Fruit fly (Drosophila melanogaster) whole organism, embryonic: ENCODE results near the gene al.

Source experiments
- CG10462 ChIP-seq: fragments of 200-800 bp; sonication (Bioruptor generic); optimal IDR thresholded peaks from 2 replicates; lab custom pipeline; 2016; ENCODE audit warnings: missing biosample characterization, missing genetic modification characterization
- CG1233 ChIP-seq: fragments of 200-800 bp; sonication (Bioruptor generic); optimal IDR thresholded peaks from 4 replicates; lab custom pipeline; 2018; ENCODE audit warnings: missing biosample characterization, mild to moderate bottlenecking, missing genetic modification characterization
- CG12769 ChIP-seq: fragments of 200-800 bp; sonication (Bioruptor generic); optimal IDR thresholded peaks from 2 replicates; lab custom pipeline; 2019; ENCODE audit warnings: missing biosample characterization, mild to moderate bottlenecking, missing genetic modification characterization, moderate library complexity
- CG15601 ChIP-seq: fragments of 200-800 bp; sonication (Bioruptor generic); optimal IDR thresholded peaks from 3 replicates; lab custom pipeline; 2019; ENCODE audit warnings: missing biosample characterization, mild to moderate bottlenecking, missing genetic modification characterization, moderate library complexity
- CG17328 ChIP-seq: fragments of 200-800 bp; sonication (Bioruptor generic); IDR thresholded peaks from 2 replicates; pipeline ENCODE4 v1.3.6; 2022; ENCODE audit warnings: missing biosample characterization, missing genetic modification characterization
- CG17912 ChIP-seq: fragments of 200-800 bp; sonication (Bioruptor generic); optimal IDR thresholded peaks from 2 replicates; lab custom pipeline; 2018; ENCODE audit warnings: missing biosample characterization, mild to moderate bottlenecking, missing genetic modification characterization
- CG2712 ChIP-seq: fragments of 200-800 bp; optimal IDR thresholded peaks from 3 replicates; lab custom pipeline; 2019; ENCODE audit warnings: missing biosample characterization, mild to moderate bottlenecking, missing genetic modification characterization, moderate library complexity
- CG2875 ChIP-seq: fragments of 200-800 bp; sonication (Bioruptor generic); optimal IDR thresholded peaks from 2 replicates; lab custom pipeline; 2017; ENCODE audit warnings: missing biosample characterization, mild to moderate bottlenecking, missing genetic modification characterization, missing genetic modification reagents
- CG30020 ChIP-seq: fragments of 200-800 bp; optimal IDR thresholded peaks from 2 replicates; lab custom pipeline; 2019; ENCODE audit warnings: missing biosample characterization, mild to moderate bottlenecking, missing genetic modification characterization, moderate library complexity
- CG32772 ChIP-seq: fragments of 200-800 bp; sonication (Bioruptor generic); IDR thresholded peaks from 2 replicates; pipeline ENCODE4 v1.3.6; 2022; ENCODE audit warnings: missing biosample characterization, missing genetic modification characterization
- CG6272 ChIP-seq: fragments of 200-800 bp; sonication (Bioruptor generic); IDR thresholded peaks from 2 replicates; pipeline ENCODE4 v1.3.6; 2022; ENCODE audit warnings: missing biosample characterization, missing genetic modification characterization
- CG6813 ChIP-seq: fragments of 200-800 bp; sonication (Bioruptor generic); optimal IDR thresholded peaks from 2 replicates; lab custom pipeline; 2017; ENCODE audit warnings: missing biosample characterization, missing genetic modification characterization, mild to moderate bottlenecking, moderate library complexity, missing genetic modification reagents
- CG9876 ChIP-seq: fragments of 200-800 bp; sonication (Bioruptor generic); optimal IDR thresholded peaks from 2 replicates; lab custom pipeline; 2016; ENCODE audit warnings: missing biosample characterization, missing genetic modification characterization
- Gsc ChIP-seq: fragments of 200-800 bp; sonication (Bioruptor generic); IDR thresholded peaks from 2 replicates; pipeline ENCODE4 v1.3.6; 2022; ENCODE audit warnings: missing biosample characterization, missing genetic modification characterization
- H2.0 ChIP-seq: fragments of 200-800 bp; sonication (Bioruptor generic); IDR thresholded peaks from 2 replicates; pipeline ENCODE4 v1.3.6; 2022; ENCODE audit warnings: missing biosample characterization, missing genetic modification characterization
- Hr78 ChIP-seq, 2 experiments: fragments of 200-800 bp in 1 of 2; fragments of >200 bp in 1 of 2; sonication (Bioruptor generic) in 1 of 2; optimal IDR thresholded peaks; 2 replicates each; lab custom pipeline; 2017 to 2019; ENCODE audit warnings: missing biosample characterization in 2 of 2, missing genetic modification characterization in 2 of 2, mild to moderate bottlenecking in 1 of 2, moderate library complexity in 1 of 2
- Kr ChIP-seq: fragments of 200-800 bp; sonication (Bioruptor generic); optimal IDR thresholded peaks from 2 replicates; lab custom pipeline; 2017; ENCODE audit warnings: missing biosample characterization, mild to moderate bottlenecking, missing genetic modification characterization
- NFAT ChIP-seq: fragments of 200-800 bp; sonication (Bioruptor generic); IDR thresholded peaks from 2 replicates; pipeline ENCODE4 v1.3.6; 2022; ENCODE audit warnings: missing biosample characterization, missing genetic modification characterization
- Optix ChIP-seq: fragments of 200-800 bp; sonication (Bioruptor generic); IDR thresholded peaks from 3 replicates; pipeline ENCODE4 v1.3.6; 2022; ENCODE audit warnings: missing biosample characterization, missing genetic modification characterization
- Usf ChIP-seq: fragments of 200-800 bp; sonication (Bioruptor generic); optimal IDR thresholded peaks from 2 replicates; lab custom pipeline; 2017; ENCODE audit warnings: missing genotype, missing biosample characterization, missing genetic modification characterization
- bowl ChIP-seq: fragments of 200-800 bp; sonication (Bioruptor generic); IDR thresholded peaks from 2 replicates; pipeline ENCODE4 v1.3.6; 2022; ENCODE audit warnings: missing biosample characterization, missing genetic modification characterization
- cg ChIP-seq: fragments of 200-800 bp; sonication (Bioruptor generic); optimal IDR thresholded peaks from 3 replicates; lab custom pipeline; 2019; ENCODE audit warnings: missing biosample characterization, mild to moderate bottlenecking, missing genetic modification characterization, moderate library complexity
- corto ChIP-seq: fragments of 200-800 bp; sonication (Bioruptor generic); optimal IDR thresholded peaks from 2 replicates; lab custom pipeline; 2016; ENCODE audit warnings: missing biosample characterization, mild to moderate bottlenecking, missing genetic modification characterization, moderate library complexity
- dpn ChIP-seq, 2 experiments: fragments of 200-800 bp; sonication (Bioruptor generic); optimal IDR thresholded peaks; 3 replicates each; lab custom pipeline; 2016; ENCODE audit warnings: missing biosample characterization in 2 of 2, missing genetic modification characterization in 2 of 2
- exex ChIP-seq: fragments of 200-800 bp; sonication (Bioruptor generic); optimal IDR thresholded peaks from 4 replicates; lab custom pipeline; 2018; ENCODE audit warnings: missing biosample characterization, mild to moderate bottlenecking, missing genetic modification characterization, moderate library complexity
- fd64A ChIP-seq: fragments of 200-800 bp; sonication (Bioruptor generic); optimal IDR thresholded peaks from 3 replicates; lab custom pipeline; 2018; ENCODE audit warnings: missing biosample characterization, mild to moderate bottlenecking, missing genetic modification characterization
- gsb-n ChIP-seq: fragments of 200-800 bp; sonication (Bioruptor generic); optimal IDR thresholded peaks from 3 replicates; lab custom pipeline; 2018; ENCODE audit warnings: missing biosample characterization, mild to moderate bottlenecking, missing genetic modification characterization
- jumu ChIP-seq: fragments of 200-800 bp; sonication (Bioruptor generic); optimal IDR thresholded peaks from 3 replicates; lab custom pipeline; 2016; ENCODE audit warnings: missing biosample characterization, missing genetic modification characterization
- knrl ChIP-seq: fragments of 200-800 bp; sonication (Bioruptor generic); IDR thresholded peaks from 3 replicates; pipeline ENCODE4 v1.3.6; 2022; ENCODE audit warnings: missing biosample characterization, missing genetic modification characterization; ENCODE audit not compliant: partially characterized antibody
- lab ChIP-seq: fragments of 200-800 bp; sonication (Bioruptor generic); optimal IDR thresholded peaks from 3 replicates; lab custom pipeline; 2017; ENCODE audit warnings: missing biosample characterization, missing genetic modification characterization, mild to moderate bottlenecking, moderate library complexity, missing genetic modification reagents
- luna ChIP-seq: fragments of 200-800 bp; sonication (Bioruptor generic); optimal IDR thresholded peaks from 2 replicates; lab custom pipeline; 2016; ENCODE audit warnings: missing biosample characterization, missing genetic modification characterization
- nerfin-1 ChIP-seq: fragments of 200-800 bp; sonication (Bioruptor generic); optimal IDR thresholded peaks from 3 replicates; lab custom pipeline; 2019; ENCODE audit warnings: missing biosample characterization, mild to moderate bottlenecking, missing genetic modification characterization, moderate library complexity
- ro ChIP-seq: fragments of 200-800 bp; sonication (Bioruptor generic); IDR thresholded peaks from 2 replicates; pipeline ENCODE4 v1.3.6; 2022; ENCODE audit warnings: missing biosample characterization, missing genetic modification characterization
- sd ChIP-seq: fragments of 200-800 bp; sonication (Bioruptor generic); optimal IDR thresholded peaks from 3 replicates; lab custom pipeline; 2018; ENCODE audit warnings: missing biosample characterization, mild to moderate bottlenecking, missing genetic modification characterization, moderate library complexity
- sens ChIP-seq: fragments of 200-800 bp; sonication (Bioruptor generic); peaks from one replicate; lab custom pipeline; 2016; ENCODE audit warnings: missing biosample characterization, missing genetic modification characterization
- slou ChIP-seq: fragments of 200-800 bp; sonication (Bioruptor generic); optimal IDR thresholded peaks from 3 replicates; lab custom pipeline; 2016; ENCODE audit warnings: missing biosample characterization, missing genetic modification characterization
- twi ChIP-seq: fragments of 200-800 bp; optimal IDR thresholded peaks from 2 replicates; lab custom pipeline; 2019; ENCODE audit warnings: missing biosample characterization, mild to moderate bottlenecking, missing genetic modification characterization, moderate library complexity
- usp ChIP-seq: fragments of >200 bp; optimal IDR thresholded peaks from 2 replicates; lab custom pipeline; 2017; ENCODE audit warnings: missing biosample characterization, missing genetic modification characterization
- wdn ChIP-seq: fragments of 200-800 bp; sonication (Bioruptor generic); IDR thresholded peaks from 2 replicates; pipeline ENCODE4 v1.3.6; 2022; ENCODE audit warnings: missing biosample characterization, missing genetic modification characterization

al gene

DNA sequence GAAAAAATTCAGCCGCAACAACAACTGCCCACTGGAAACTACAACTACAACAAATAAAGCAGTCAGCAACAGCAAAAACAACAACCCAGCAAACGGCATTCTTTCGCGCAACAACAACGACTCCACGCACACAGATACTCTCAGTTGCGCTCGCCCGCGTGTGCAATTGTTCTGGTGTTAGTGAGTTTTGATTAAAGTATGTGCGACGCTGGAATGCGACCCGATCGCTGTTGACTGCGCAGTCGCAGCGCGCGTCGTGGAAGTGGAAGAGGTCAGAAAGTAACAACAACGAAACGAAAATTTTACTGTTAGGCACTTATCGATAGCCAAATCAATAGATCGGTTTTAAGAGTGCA lies 53.7 kb downstream of the al start (continued):
- no peak for TF ChIP-seq CG17912 (GFP tag; lab: Kevin White, UChicago)
- TF ChIP-seq CG12769 (tag; lab: Kevin White, UChicago) = no peak
- TF ChIP-seq sd (tag; lab: Kevin White, UChicago) = peak; percentile 100
- no peak for TF ChIP-seq CG6813 (GFP tag; lab: Kevin White, UChicago)
- peak; percentile 86 for TF ChIP-seq cg (GFP tag; lab: Kevin White, UChicago)
- TF ChIP-seq lab (GFP tag; lab: Kevin White, UChicago) = no peak
- no peak for TF ChIP-seq NFAT (GFP tag; lab: Robert Waterston, UW)
- no peak for TF ChIP-seq CG17328 (GFP tag; lab: Robert Waterston, UW)
- no peak for TF ChIP-seq corto (GFP tag; lab: Kevin White, UChicago)
- no peak for TF ChIP-seq ro (GFP tag; lab: Robert Waterston, UW)
- no peak for TF ChIP-seq jumu (GFP tag; lab: Kevin White, UChicago)
- no peak for TF ChIP-seq CG15601 (tag; lab: Kevin White, UChicago)
- no peak for TF ChIP-seq CG9876 (GFP tag; lab: Kevin White, UChicago)
- no peak for TF ChIP-seq twi (tag; lab: Kevin White, UChicago)
- no peak for TF ChIP-seq CG32772 (GFP tag; lab: Robert Waterston, UW)
- no peak for TF ChIP-seq H2.0 (GFP tag; lab: Robert Waterston, UW)
- no peak for TF ChIP-seq knrl (GFP tag; lab: Robert Waterston, UW)
- TF ChIP-seq CG10462 = no peak
- no peak for TF ChIP-seq dpn (GFP tag; optimal IDR thresholded peaks at IDR 0.05; lab: Kevin White, UChicago)
- TF ChIP-seq Usf (GFP tag; lab: Kevin White, UChicago) = no peak
- TF ChIP-seq Hr78 (GFP tag; optimal IDR thresholded peaks at IDR 0.05; lab: Kevin White, UChicago) = peak in 1 of 2 experiments; percentile 98
- peak; percentile 66 for TF ChIP-seq nerfin-1 (tag; lab: Kevin White, UChicago)
- TF ChIP-seq Optix = no peak
- TF ChIP-seq CG2712 (tag; lab: Kevin White, UChicago) = no peak
- no peak for TF ChIP-seq bowl (GFP tag; lab: Robert Waterston, UW)
- no peak for TF ChIP-seq gsb-n
- TF ChIP-seq CG6272 (GFP tag; lab: Robert Waterston, UW) = no peak
- no peak for TF ChIP-seq Gsc

DNA sequence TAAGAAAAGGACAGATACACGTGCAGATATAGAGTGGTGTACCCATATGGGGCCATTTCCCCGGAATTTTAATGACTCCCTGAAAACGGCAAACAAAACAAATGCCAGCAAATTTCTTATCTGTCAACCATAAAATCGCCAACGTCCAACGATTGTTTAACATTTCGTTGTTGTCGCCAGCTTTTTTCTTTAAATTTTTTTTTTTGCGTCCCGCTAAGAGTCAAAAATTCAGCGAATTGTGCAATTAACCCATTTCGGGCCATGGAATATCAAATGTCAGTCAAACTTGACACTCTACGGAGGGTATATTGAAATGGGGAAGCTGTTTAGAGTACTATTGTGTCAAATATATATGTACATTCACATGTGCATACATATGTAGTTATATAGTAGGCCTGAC lies 54.2 kb downstream of the al start:
- TF ChIP-seq corto (GFP tag; lab: Kevin White, UChicago) (no peak), CG1233 (GFP tag; lab: Kevin White, UChicago) (no peak), CG30020 (no peak), luna (GFP tag; lab: Kevin White, UChicago) (no peak), sens (GFP tag; lab: Kevin White, UChicago) (peak; percentile 21), ro (GFP tag; lab: Robert Waterston, UW) (no peak), slou (GFP tag; lab: Kevin White, UChicago) (no peak), fd64A (GFP tag; lab: Kevin White, UChicago) (no peak), Kr (GFP tag; lab: Kevin White, UChicago) (no peak), wdn (GFP tag; lab: Robert Waterston, UW) (no peak), CG2875 (GFP tag; lab: Kevin White, UChicago) (no peak), exex (peak; percentile 5), usp (no peak), dpn (GFP tag; optimal IDR thresholded peaks at IDR 0.05; lab: Kevin White, UChicago) (no peak)
